Fruit fly (Drosophila melanogaster) S2 (cell line): ENCODE measurements around the gene Vajk2.

Experiments used
- CG8478 ChIP-seq: fragments of >200 bp; optimal IDR thresholded peaks from 2 replicates; lab custom pipeline; 2018
- CTCF ChIP-seq, 2 experiments: fragments of >200 bp; optimal IDR thresholded peaks; 2 replicates each; lab custom pipeline; 2018

- TF ChIP-seq CTCF (optimal IDR thresholded peaks at IDR 0.05; lab: Kevin White, UChicago) (no peak), CG8478 (lab: Kevin White, UChicago) (no peak)
Observed at dm6 chr2L:13949789-13950188, 15.3 kb upstream of the Vajk2 start.
